Worm (Caenorhabditis elegans): Measurements from ENCODE around the gene F53F4.16.
A peak's percentile ranks its signal among the peaks of the same experiment; 100 is the strongest.

F53F4.16 gene

ce11 chrV:13658577-13658976, 37.0 kb upstream of the F53F4.16 start:
- TF ChIP-seq lin-11 (tag; optimal IDR thresholded peaks at IDR 0.05): peak; percentile 52
- TF ChIP-seq sma-9 (GFP tag; optimal IDR thresholded peaks at IDR 0.05): peak; percentile 99
- peak; percentile 55 for TF ChIP-seq sma-9 (tag; optimal IDR thresholded peaks at IDR 0.05)
- TF ChIP-seq unc-39 (tag; optimal IDR thresholded peaks at IDR 0.05): no peak
- no peak for TF ChIP-seq nhr-10 (tag; optimal IDR thresholded peaks at IDR 0.05)
- TF ChIP-seq ZK546.5 (tag; optimal IDR thresholded peaks at IDR 0.05): no peak
- no peak for TF ChIP-seq ceh-82 (tag; optimal IDR thresholded peaks at IDR 0.05)
- peak; percentile 49 for TF ChIP-seq skn-1 (tag; optimal IDR thresholded peaks at IDR 0.05)
- peak; percentile 40 for TF ChIP-seq ama-1 (optimal IDR thresholded peaks at IDR 0.05)
- peak in 1 of 2 experiments; percentile 86 for TF ChIP-seq lsy-2 (tag; optimal IDR thresholded peaks at IDR 0.05)
- TF ChIP-seq blmp-1 (tag; optimal IDR thresholded peaks at IDR 0.05; ENCODE audit: insufficient read depth): peak; percentile 97
- peak; percentile 42 for TF ChIP-seq lin-13 (GFP tag; optimal IDR thresholded peaks at IDR 0.05)
- no peak for TF ChIP-seq ztf-1 (GFP tag; conservative IDR thresholded peaks at IDR 0.05)
- TF ChIP-seq nhr-11 (tag; optimal IDR thresholded peaks at IDR 0.05): no peak
- TF ChIP-seq mdl-1 (tag; optimal IDR thresholded peaks at IDR 0.05): peak; percentile 91 to 94
- TF ChIP-seq crh-2 (tag; optimal IDR thresholded peaks at IDR 0.05): peak; percentile 93
- TF ChIP-seq peb-1 (tag; optimal IDR thresholded peaks at IDR 0.05): no peak
- peak; percentile 63 for TF ChIP-seq fos-1 (tag; optimal IDR thresholded peaks at IDR 0.05)
- peak; percentile 71 for TF ChIP-seq gmeb-1 (tag; optimal IDR thresholded peaks at IDR 0.05)
- peak; percentile 71 for TF ChIP-seq Y55F3AM.14 (GFP tag; optimal IDR thresholded peaks at IDR 0.05)
- TF ChIP-seq egl-27 (tag; optimal IDR thresholded peaks at IDR 0.05): peak; percentile 94
- TF ChIP-seq snpc-4 (tag; optimal IDR thresholded peaks at IDR 0.05): peak; percentile 59
- TF ChIP-seq sma-3 (GFP tag; optimal IDR thresholded peaks at IDR 0.05): peak; percentile 97
- peak; percentile 94 for TF ChIP-seq sem-4 (tag; optimal IDR thresholded peaks at IDR 0.05)
- peak; percentile 49 for TF ChIP-seq unc-55 (GFP tag; optimal IDR thresholded peaks at IDR 0.05)
- TF ChIP-seq nhr-129 (tag; optimal IDR thresholded peaks at IDR 0.05): peak; percentile 93
- no peak for TF ChIP-seq lin-39 (tag; optimal IDR thresholded peaks at IDR 0.05)
- TF ChIP-seq dmd-4 (tag; optimal IDR thresholded peaks at IDR 0.05): no peak
- no peak for TF ChIP-seq alr-1 (tag; optimal IDR thresholded peaks at IDR 0.05)
- TF ChIP-seq nhr-25 (tag; optimal IDR thresholded peaks at IDR 0.05): peak; percentile 92
- TF ChIP-seq ztf-4 (tag; optimal IDR thresholded peaks at IDR 0.05): peak; percentile 89
- no peak for TF ChIP-seq aly-2 (tag; optimal IDR thresholded peaks at IDR 0.05)
- peak; percentile 95 for TF ChIP-seq F13H6.1 (tag; optimal IDR thresholded peaks at IDR 0.05)
- TF ChIP-seq nhr-23 (tag; optimal IDR thresholded peaks at IDR 0.05): no peak
- no peak for TF ChIP-seq nhr-237 (tag; optimal IDR thresholded peaks at IDR 0.05)
- no peak for TF ChIP-seq nhr-12 (tag; optimal IDR thresholded peaks at IDR 0.05)
- no peak for TF ChIP-seq nhr-77 (tag; optimal IDR thresholded peaks at IDR 0.05)
- no peak for TF ChIP-seq ztf-11 (tag; optimal IDR thresholded peaks at IDR 0.05)
- no peak for TF ChIP-seq mbf-1 (tag; optimal IDR thresholded peaks at IDR 0.05)
- no peak for TF ChIP-seq nhr-6 (tag; optimal IDR thresholded peaks at IDR 0.05)
- no peak for TF ChIP-seq elt-3 (tag; optimal IDR thresholded peaks at IDR 0.05)
- TF ChIP-seq nhr-21 (tag; optimal IDR thresholded peaks at IDR 0.05): peak; percentile 97
- no peak for TF ChIP-seq elt-1 (tag; optimal IDR thresholded peaks at IDR 0.05)
- peak; percentile 49 for TF ChIP-seq unc-62 (GFP tag; optimal IDR thresholded peaks at IDR 0.05)
- TF ChIP-seq C34F6.9 (tag; optimal IDR thresholded peaks at IDR 0.05): peak; percentile 91
- peak; percentile 29 for TF ChIP-seq mab-5 (tag; optimal IDR thresholded peaks at IDR 0.05)
- TF ChIP-seq ceh-16 (tag; optimal IDR thresholded peaks at IDR 0.05): peak; percentile 50
- no peak for TF ChIP-seq zag-1 (tag; optimal IDR thresholded peaks at IDR 0.05)
- no peak for TF ChIP-seq R02D3.7 (tag; optimal IDR thresholded peaks at IDR 0.05)

All from whole organism, L2 larva.